Worm (Caenorhabditis elegans): ENCODE data around the gene K09E9.4.

DNA sequence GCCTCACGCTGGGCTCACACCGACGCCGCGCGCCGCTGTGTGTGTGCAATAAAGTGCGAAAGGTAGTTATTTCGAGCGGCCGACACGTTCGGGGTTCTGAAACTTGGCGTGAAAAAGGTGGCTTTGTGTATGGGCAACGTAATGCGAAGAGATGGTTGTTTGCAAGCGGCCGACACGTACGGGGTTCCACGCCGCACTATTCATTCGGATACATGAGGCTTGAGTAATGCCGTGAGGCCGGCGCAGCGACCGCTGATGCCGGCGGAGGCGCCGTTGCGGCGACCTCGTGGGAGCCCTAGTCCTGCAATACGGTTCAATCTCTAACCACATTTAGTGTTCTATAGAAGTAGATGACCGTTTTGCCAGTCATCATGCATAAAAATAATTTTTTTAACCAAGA is 36.2 kb downstream of the K09E9.4 start:
- TF ChIP-seq lin-38 (GFP tag; IDR thresholded peaks at IDR 0.05) (no peak), mdl-1 (tag; optimal IDR thresholded peaks at IDR 0.05) (no peak), ceh-82 (tag; optimal IDR thresholded peaks at IDR 0.05) (no peak), dmd-6 (GFP tag; IDR thresholded peaks at IDR 0.05) (no peak), lsy-2 (tag; optimal IDR thresholded peaks at IDR 0.05) (no peak), nhr-25 (tag; optimal IDR thresholded peaks at IDR 0.05; ENCODE audit: borderline replicate concordance, insufficient read depth) (no peak), skn-1 (tag; optimal IDR thresholded peaks at IDR 0.05) (no peak), unc-39 (tag; optimal IDR thresholded peaks at IDR 0.05) (no peak), pha-4 (GFP tag; IDR thresholded peaks at IDR 0.05) (no peak), pha-4 (tag; optimal IDR thresholded peaks at IDR 0.05) (no peak)
